Worm (Caenorhabditis elegans) whole organism, late embryonic: ENCODE data around the gene F45E1.2.

Experiments used
- ama-1 ChIP-seq: fragments of 150-350 bp; optimal IDR thresholded peaks from 2 replicates; lab custom pipeline; 2014
- nhr-11 ChIP-seq: fragments of 150-350 bp; optimal IDR thresholded peaks from 2 replicates; lab custom pipeline; 2014; ENCODE audit warnings: missing biosample characterization, missing genetic modification characterization
- rnt-1 ChIP-seq: sonication (generic microtip); optimal IDR thresholded peaks from 2 replicates; lab custom pipeline; 2016; ENCODE audit warnings: missing genetic modification characterization, missing compliant biosample characterization

- TF ChIP-seq rnt-1 (no peak), ama-1 (lab: Kevin White, UChicago) (no peak), nhr-11 (tag; lab: Kevin White, UChicago) (no peak)
Observed at ce11 chrX:8015889-8016288, 12.4 kb downstream of the F45E1.2 start.
